Worm (Caenorhabditis elegans) whole organism, mixed stage, embryonic: ENCODE results near the gene par-1.

Source experiments
- M03D4.4 ChIP-seq: sonication (generic microtip); optimal IDR thresholded peaks from 2 replicates; lab custom pipeline; 2017; ENCODE audit warnings: mild to moderate bottlenecking, missing genetic modification characterization, missing compliant biosample characterization
- ceh-39 ChIP-seq: fragments of 150-350 bp; optimal IDR thresholded peaks from 2 replicates; lab custom pipeline; 2014; ENCODE audit warnings: missing biosample characterization, missing genetic modification characterization
- ceh-43 ChIP-seq: fragments of 200-800 bp; sonication (Bioruptor generic); optimal IDR thresholded peaks from 2 replicates; lab custom pipeline; 2018; ENCODE audit warnings: mild to moderate bottlenecking, missing genetic modification characterization, moderate library complexity, missing compliant biosample characterization
- ceh-83 ChIP-seq: fragments of 200-800 bp; sonication (Bioruptor generic); optimal IDR thresholded peaks from 2 replicates; lab custom pipeline; 2018; ENCODE audit warnings: mild to moderate bottlenecking, missing genetic modification characterization, missing compliant biosample characterization
- ces-1 ChIP-seq: fragments of 150-350 bp; optimal IDR thresholded peaks from 2 replicates; lab custom pipeline; 2014; ENCODE audit warnings: missing biosample characterization, missing genetic modification reagents, missing genetic modification characterization
- drap-1 ChIP-seq: fragments of 200-800 bp; sonication (Bioruptor generic); optimal IDR thresholded peaks from 3 replicates; lab custom pipeline; 2018; ENCODE audit warnings: mild to moderate bottlenecking, missing genetic modification characterization, missing compliant biosample characterization
- ham-2 ChIP-seq: fragments of 200-800 bp; sonication (Bioruptor generic); optimal IDR thresholded peaks from 2 replicates; lab custom pipeline; 2018; ENCODE audit warnings: mild to moderate bottlenecking, missing genetic modification characterization, missing compliant biosample characterization
- lin-13 ChIP-seq: fragments of 150-350 bp; optimal IDR thresholded peaks from 2 replicates; lab custom pipeline; 2014; ENCODE audit warnings: missing biosample characterization, missing genetic modification characterization
- lin-32 ChIP-seq: fragments of 200-800 bp; sonication (Bioruptor generic); optimal IDR thresholded peaks from 2 replicates; lab custom pipeline; 2018; ENCODE audit warnings: mild to moderate bottlenecking, missing genetic modification characterization, missing compliant biosample characterization
- mab-5 ChIP-seq: fragments of 150-350 bp; optimal IDR thresholded peaks from 2 replicates; lab custom pipeline; 2014; ENCODE audit warnings: missing biosample characterization, missing genetic modification characterization
- mep-1 ChIP-seq: fragments of 150-350 bp; optimal IDR thresholded peaks from 2 replicates; lab custom pipeline; 2017; ENCODE audit warnings: missing biosample characterization, missing genetic modification reagents, missing genetic modification characterization, inconsistent platforms
- nhr-2 ChIP-seq: fragments of 150-350 bp; optimal IDR thresholded peaks from 2 replicates; lab custom pipeline; 2014; ENCODE audit warnings: missing biosample characterization, missing genetic modification characterization
- nhr-76 ChIP-seq: sonication (generic microtip); optimal IDR thresholded peaks from 2 replicates; lab custom pipeline; 2017; ENCODE audit warnings: missing biosample characterization, missing genetic modification characterization
- pha-4 ChIP-seq: fragments of 150-350 bp; optimal IDR thresholded peaks from 2 replicates; lab custom pipeline; 2018; ENCODE audit warnings: missing biosample characterization, missing genetic modification reagents, missing genetic modification characterization
- sem-2 ChIP-seq: fragments of 200-800 bp; sonication (Bioruptor generic); optimal IDR thresholded peaks from 2 replicates; lab custom pipeline; 2018; ENCODE audit warnings: mild to moderate bottlenecking, missing genetic modification characterization, missing compliant biosample characterization
- tbx-8 ChIP-seq: fragments of 200-800 bp; sonication (Bioruptor generic); optimal IDR thresholded peaks from 2 replicates; lab custom pipeline; 2018; ENCODE audit warnings: mild to moderate bottlenecking, missing genetic modification characterization, moderate library complexity, missing compliant biosample characterization
- unc-39 ChIP-seq: fragments of 150-350 bp; optimal IDR thresholded peaks from 2 replicates; lab custom pipeline; 2014; ENCODE audit warnings: missing biosample characterization, missing genetic modification characterization
- unc-62 ChIP-seq: fragments of 150-350 bp; optimal IDR thresholded peaks from 2 replicates; lab custom pipeline; 2014; ENCODE audit warnings: missing biosample characterization, missing genetic modification reagents, missing genetic modification characterization
- zip-8 ChIP-seq: fragments of 150-350 bp; optimal IDR thresholded peaks from 2 replicates; lab custom pipeline; 2014; ENCODE audit warnings: missing biosample characterization, missing genetic modification characterization
- ztf-11 ChIP-seq: fragments of 150-350 bp; optimal IDR thresholded peaks from 2 replicates; lab custom pipeline; 2014; ENCODE audit warnings: missing biosample characterization, missing genetic modification characterization

par-1 gene

ce11 chrV:14063980-14064379 lies 81.2 kb downstream of the par-1 start:
- TF ChIP-seq mab-5 (tag; lab: Kevin White, UChicago) (no peak), sem-2 (GFP tag; lab: Kevin White, UChicago) (no peak), mep-1 (no peak), ceh-83 (GFP tag; lab: Kevin White, UChicago) (no peak), ztf-11 (tag; lab: Kevin White, UChicago) (no peak), M03D4.4 (no peak), drap-1 (GFP tag; lab: Kevin White, UChicago) (no peak), unc-39 (tag; lab: Kevin White, UChicago) (no peak), ceh-43 (GFP tag; lab: Kevin White, UChicago) (no peak), ceh-39 (tag; lab: Kevin White, UChicago) (no peak), pha-4 (tag; lab: Kevin White, UChicago) (no peak), ham-2 (no peak), nhr-2 (tag; lab: Kevin White, UChicago) (no peak), unc-62 (GFP tag; lab: Kevin White, UChicago) (no peak), nhr-76 (tag; lab: Kevin White, UChicago) (no peak), tbx-8 (GFP tag; lab: Kevin White, UChicago) (no peak), lin-32 (GFP tag; lab: Kevin White, UChicago) (no peak), ces-1 (GFP tag; lab: Kevin White, UChicago) (no peak), zip-8 (no peak), lin-13 (tag; lab: Kevin White, UChicago) (no peak)
